Worm (Caenorhabditis elegans) whole organism, late embryonic: Measurements from ENCODE around the gene nhr-43.

Source experiments
- pat-9 ChIP-seq: fragments of 200-800 bp; sonication (Bioruptor generic); optimal IDR thresholded peaks from 2 replicates; lab custom pipeline; 2018; ENCODE audit warnings: mild to moderate bottlenecking, missing genetic modification characterization, moderate library complexity, missing compliant biosample characterization
- pros-1 ChIP-seq: fragments of 150-350 bp; optimal IDR thresholded peaks from 2 replicates; lab custom pipeline; 2014; ENCODE audit warnings: missing biosample characterization, missing genetic modification reagents, missing genetic modification characterization

ce11 chrIV:11867652-11868232 is 31.6 kb upstream of the nhr-43 start:
- TF ChIP-seq pat-9, result no peak
- TF ChIP-seq pros-1, result no peak
